Fruit fly (Drosophila melanogaster) ovary, adult (tissue): ENCODE measurements around the gene Hpd.

ENCODE experiments used
- CG17801 ChIP-seq: fragments of 200-800 bp; optimal IDR thresholded peaks from 2 replicates; lab custom pipeline; 2019; ENCODE audit warnings: missing biosample characterization, mild to moderate bottlenecking, missing genetic modification characterization, moderate library complexity; ENCODE audit not compliant: partially characterized antibody

Hpd gene

DNA sequence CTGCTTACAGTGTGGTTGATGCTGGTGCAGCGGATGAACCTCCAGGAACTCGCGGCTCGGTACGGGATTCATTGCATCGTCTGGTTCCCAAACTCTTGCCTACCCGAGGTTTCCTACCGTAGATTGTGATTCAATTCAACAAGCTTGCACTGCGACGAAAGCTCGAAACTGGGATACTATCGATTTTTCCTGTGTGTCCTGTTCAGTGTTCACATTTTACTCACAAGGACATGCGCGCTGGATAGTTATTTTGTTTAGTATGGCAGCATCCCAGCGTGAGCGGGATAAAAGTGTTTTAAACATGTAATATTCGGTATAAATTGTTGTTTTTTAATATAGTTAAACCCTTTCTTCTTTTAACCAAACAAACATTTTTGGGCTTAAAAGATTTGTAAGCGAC, 13.8 kb downstream of the Hpd start, which contains the start of gene CG5282:
Gene CG5282 (minus strand): TSS at position 184 of the 400 bp plus-strand sequence.
- no peak for TF ChIP-seq CG17801

DNA sequence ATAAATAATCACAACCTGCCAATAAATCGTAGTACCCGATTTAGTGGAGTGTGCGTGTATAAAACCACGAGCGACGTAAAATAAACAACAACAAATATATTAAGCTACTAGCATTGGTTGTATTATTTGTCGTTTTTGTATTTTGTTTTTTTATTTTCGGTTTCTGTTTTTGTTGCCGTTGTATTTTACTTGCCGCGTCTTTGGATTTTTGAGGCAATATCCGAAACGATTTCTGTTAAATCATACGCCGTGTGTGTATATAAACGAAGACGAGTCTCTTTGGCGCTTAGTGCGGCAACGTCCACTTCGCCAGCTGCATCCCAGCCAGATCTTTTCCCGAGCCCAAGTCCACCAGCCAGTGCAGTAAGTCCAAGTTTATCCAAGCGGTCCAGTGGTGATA, 26.4 kb downstream of the Hpd start, which contains the start of gene zye:
Gene zye (plus strand): TSS at position 301 of the 400 bp plus-strand sequence.
- TF ChIP-seq CG17801, result no peak

DNA sequence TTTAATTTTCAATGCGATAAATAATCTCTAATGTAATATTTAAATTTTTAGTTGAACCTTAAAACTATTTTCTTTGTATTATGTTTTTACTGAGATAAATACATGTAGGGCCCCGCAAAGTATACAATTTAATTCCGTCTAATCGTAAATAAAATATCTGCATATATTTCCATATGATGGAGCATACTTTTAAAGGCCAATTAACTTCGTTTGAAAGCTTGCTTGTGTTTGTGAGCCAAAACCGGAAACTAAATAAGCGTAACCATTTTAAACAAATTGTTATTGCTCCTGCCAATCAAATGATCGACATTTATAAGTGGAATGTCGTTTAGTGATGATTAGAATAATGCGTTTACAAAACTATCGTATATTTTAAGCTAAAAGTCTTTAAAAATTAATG, 28.9 kb downstream of the Hpd start:
- TF ChIP-seq CG17801, result peak; percentile 41

DNA sequence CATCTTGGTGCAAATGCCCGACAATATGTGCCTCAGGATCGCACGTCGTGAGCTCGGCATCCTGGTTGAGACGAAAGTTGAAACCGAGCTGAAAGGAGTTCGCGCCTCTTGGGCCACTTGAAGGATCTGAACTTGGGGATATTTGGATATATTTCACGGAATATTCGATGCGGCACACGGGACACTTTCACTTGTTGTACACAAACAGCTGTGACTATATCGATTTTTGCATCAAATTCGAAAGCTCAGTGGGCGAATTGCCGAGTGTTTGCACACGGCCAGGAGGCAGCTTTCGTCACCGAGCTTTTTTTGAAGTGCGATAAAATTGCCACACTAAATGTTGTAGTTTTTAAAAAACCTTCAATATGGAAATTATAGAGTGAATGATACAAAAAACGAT, 29.3 kb downstream of the Hpd start, which contains the start of gene CG13248:
Gene CG13248 (minus strand): TSS at position 222 of the 400 bp plus-strand sequence.
- TF ChIP-seq CG17801, result no peak

DNA sequence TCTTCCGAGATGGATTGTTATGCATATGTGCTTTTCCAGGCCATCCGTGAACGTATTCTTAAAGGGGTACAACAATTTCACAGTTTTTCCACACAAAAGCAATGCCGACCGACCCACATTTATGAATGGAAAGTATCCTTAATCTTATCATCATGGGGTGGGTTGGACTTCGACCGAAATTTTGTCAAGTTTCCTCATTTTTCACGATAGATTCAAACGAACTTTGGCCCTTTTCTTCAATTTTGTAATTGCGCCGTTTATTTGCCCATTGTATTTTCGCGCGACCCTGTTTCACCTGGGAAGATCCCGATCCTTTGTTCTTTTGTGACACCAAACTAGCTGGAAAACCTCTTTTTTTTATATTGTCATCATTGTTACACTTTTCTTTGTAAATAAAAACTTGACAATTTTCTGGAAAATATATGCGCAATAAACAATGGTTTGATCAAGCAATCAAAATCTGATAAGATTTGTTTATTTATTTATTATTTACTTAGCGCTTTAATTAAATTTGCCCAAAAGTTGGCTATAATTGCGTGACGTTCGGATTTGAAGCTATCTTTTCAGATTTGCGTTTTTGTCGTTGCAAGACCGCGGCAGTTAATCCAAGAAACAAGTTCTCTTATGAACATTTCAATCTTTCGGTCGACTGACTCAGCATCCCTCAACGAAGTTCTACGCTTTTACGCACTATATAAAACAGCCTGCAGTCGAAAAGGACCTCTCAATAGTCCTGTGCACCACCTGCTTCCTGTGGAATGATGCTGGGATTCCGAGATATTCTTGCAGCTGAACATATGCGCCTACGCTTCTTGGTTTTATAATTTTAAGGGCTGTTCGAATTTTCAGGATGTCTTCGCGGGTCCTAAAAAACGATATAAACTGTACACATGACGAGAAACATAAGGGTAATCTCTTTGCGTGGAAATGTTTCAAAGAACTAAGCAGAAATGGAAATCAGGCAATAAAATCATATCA, 33.4 kb downstream of the Hpd start:
- TF ChIP-seq CG17801, result no peak

DNA sequence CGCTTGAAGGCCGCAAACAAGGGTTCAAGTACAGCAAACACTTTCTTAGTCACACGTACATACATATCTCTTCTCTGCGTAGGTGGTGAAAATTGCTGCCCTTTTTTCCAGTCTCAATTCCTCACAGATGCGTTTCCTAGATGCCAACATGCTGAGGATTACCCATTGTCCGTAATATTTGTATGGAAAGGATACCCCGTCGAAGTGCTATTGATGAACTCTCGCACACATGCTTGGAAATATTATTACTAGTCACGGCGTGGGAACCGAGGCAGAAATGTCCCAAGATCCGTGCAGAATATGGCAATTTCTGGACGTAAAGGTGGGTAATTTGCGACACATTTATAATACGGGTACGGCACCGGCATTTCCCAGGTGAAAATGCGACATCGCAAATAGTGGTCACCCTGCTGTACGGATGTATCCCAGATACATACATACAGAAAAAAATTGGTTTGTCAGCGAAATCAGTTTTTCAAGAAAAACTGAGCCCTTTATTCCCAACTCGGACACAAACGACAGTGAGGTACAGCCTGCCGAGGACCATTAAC, 34.3 kb downstream of the Hpd start:
- TF ChIP-seq CG17801, result no peak

DNA sequence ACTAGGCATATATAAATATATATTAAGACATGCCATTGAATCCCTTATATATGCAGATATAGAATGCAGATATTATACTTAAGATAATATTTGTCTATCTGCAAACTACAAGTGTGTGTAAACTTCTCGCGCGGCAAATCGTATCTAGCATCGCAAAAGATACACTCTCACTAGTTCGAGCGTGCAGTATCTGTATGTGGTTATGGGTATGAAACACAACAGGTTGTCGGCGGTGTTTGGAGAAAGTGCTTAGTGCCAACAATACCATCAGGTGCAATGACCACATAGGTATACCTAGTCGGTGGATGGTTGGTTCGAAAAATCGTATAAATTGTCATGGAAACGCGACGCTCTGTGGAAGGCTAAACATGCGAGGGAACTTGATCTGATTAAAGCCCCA, 35.2 kb downstream of the Hpd start:
- no peak for TF ChIP-seq CG17801

DNA sequence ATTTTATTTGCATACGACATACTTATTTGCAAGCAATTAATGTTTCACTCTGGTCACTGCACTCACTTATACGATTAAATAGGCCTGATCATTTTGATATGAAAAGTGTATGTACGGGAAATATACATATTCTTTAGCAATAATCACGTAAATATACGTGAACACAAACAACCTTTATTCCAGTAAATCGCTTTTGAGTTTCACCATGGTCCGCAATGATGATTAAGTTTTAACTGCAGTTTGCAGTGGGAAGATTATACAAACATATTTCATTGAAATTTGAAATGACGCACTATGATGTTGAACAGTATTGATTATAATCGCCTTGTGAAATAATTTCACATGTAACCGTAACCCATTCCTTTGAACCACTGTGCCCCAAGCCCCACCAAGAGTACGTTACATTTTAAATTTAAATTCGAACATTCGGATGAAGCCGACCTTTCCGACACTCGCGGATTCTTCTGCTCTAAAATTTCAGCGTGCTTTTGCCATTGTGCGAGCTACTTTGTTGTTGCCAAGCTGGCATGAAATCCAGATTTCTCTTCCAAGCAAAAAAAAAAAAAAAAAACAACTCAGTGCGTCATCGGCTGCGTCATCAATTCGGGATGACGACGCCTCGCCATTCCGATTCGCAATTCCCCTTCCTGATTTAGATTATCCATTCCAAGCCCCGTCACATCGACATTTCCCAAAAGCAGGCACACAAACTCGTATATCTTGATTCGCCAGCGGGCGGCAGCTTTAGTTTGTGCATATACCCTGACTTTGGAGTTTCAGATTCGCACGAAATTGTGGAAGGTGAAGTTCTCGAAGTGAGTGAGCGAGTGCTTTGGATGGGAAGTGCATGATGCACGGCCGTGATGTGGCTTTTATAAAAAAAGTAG, 35.9 kb downstream of the Hpd start:
- TF ChIP-seq CG17801, result no peak

DNA sequence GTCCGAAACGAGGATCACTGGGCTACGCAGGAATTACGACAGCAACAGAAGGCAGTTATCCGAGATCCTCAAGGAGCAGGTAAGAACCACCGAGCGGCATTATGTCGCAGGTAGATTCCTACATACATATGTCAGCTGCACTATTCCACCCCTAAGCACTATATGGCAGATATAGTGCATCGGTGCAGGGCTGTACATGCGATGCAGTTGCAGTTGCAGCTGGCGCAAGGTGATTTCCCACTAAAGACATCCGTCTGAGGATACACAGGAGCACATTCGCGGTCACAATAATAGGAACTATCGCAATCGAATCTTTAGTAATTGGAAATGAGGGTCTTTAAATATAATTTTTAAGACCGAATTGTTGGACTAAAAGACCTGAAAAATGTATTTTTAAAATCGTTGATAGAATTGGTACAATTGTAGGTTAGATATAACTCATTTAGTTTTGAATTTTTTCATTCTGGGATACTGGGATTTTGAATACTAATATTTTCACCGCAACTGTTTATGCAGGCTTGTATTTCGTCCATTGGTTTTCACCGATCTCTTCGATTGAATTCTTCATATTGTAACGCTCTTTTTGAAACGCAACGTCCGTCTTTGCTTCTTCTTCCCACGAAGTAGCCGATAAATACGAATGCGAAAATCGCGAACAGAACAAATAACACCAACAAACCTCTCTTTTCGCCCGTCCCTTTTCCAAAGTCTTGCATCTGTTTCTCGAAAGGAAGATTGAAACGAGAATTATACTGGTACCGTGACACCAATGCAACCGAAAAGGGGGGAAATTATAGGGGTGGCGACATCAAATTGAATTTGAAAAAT, 36.8 kb downstream of the Hpd start:
- TF ChIP-seq CG17801, result no peak

DNA sequence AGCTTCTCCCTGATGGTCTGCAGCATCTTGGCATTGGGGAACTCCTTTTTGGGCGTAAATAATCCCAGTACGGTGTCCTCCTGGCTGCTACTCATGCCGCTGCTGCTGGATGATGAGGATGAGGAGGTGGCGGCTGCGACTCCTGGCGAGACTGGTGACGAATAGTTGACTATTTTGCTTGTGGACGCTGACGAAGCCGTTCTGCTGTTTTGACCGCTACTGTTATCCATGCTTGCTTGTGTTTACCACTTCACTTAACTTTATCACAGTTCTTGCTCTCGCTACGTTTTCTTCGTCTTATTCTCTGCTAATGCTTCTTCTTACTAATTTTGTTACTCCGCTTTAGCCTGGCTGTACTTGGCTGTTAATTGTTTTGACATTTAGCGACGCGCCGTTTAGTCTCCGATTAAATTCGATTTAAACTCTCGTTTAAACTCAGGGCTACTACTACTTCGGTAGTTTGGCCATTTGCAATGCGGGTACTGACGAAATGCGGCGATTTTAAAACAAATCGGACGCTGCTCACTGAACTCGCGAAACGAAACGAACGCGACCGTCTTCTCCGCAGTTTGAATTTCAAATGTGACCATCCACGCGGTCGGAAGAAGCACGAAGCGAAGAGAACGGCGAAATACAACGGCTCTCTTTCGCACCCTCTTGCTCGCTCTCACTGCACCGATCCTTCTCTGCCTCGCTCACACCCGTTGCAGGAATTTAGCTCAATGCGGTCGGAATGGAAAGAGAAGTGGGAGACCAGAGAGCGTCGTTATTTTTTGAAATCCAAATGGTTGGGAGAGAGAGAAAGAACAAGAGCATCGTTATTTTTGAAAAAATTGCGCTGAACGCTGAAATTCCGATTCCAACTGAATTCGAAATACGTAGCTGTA, 38.4 kb downstream of the Hpd start, which contains the start of gene trbl:
Gene trbl (minus strand): TSS at position 584 of the 887 bp plus-strand sequence.
- TF ChIP-seq CG17801, result peak; percentile 77

DNA sequence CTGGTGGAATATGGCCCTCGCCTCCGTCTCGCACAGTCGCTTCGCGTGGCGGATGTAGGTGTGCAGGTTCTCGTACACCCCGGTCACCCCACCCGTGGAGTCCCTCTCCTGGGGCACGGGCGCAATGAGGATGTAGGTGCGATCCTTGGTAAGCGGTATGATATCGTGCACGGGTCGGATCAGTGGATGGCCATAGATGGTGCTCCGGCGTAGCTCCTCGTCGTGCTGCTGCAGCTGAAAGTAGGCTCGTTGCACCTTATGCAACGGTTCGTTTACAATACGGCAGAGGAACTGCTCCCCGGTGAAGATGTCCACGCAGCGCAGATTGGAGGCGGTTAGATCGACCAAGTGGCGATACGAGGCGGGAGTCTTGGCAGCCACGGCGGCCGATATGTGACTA, 39.2 kb downstream of the Hpd start:
- no peak for TF ChIP-seq CG17801

DNA sequence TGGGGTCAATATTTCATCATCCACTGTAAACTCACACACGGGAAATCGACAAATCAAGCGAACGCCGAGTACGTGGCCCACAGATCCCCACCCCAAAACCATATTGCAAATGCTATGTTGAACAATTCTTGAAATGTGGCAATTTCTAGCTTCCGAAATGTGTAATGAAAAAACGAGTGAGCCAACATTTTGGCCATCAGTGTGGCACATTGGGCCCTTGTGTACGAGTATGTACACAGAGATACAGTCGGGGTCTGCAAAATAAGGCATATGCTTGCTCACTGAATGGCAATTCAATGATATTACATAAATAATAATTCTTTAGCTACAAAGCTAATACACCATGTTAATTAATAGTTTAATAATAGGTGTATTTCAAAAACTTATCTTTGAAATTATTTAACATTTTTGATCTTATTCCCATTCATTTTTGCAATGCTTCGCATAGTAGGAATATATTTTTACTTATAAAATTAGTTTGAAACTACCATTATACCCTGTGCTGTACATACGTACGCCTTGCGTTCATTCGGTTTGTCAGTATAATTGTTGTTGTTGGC, 40.0 kb downstream of the Hpd start:
- TF ChIP-seq CG17801, result peak; percentile 88

DNA sequence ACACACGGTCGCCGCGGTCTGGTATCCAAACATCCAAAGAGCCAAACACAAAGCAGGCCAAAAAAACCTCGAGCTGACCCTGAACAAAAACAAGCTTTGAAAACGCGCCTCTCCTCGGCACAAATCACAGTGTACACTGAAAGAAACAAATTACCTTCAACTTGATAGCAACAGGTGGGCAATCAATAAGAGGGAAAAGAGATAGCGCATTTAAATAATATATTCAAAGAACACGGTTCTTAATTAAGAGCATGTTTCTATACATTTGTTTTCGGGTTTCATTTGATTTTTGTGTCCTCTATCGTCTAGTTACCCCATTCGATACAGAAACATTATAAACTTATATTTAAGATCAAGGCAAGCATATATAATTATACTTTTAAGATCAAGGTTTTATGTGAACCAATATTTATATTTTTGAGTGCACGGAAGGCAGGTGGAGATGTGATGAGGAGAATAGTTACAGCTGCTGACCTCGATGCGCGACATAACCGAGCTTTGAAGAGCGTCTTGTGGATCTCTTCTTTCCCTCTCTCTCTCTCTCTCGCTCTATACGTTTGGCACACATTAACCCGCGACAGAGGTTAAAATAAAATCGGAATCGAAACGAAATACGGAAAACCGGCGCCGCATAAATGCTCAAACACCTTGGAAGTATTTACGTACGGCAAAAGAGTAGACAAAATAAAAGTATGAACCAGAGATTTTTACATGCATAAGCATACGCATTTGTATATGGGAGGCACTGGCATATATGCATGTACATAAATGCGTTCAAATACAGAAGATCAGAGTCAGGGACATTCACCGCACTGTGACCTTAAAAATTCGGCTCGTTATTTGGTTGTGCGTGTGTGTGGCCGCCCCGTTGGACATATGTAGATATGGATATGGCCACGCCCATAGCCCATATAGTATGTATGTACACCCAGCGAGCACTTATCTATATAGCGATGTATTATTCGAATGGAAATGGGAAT, 41.1 kb downstream of the Hpd start:
- peak; percentile 60 for TF ChIP-seq CG17801
